Worm (Caenorhabditis elegans) whole organism, young adult: ENCODE results near the gene T16G1.6.

Source experiments
- F57A8.1 ChIP-seq: fragments of 200-800 bp; sonication (Bioruptor generic); optimal IDR thresholded peaks from 2 replicates; lab custom pipeline; 2018; ENCODE audit warnings: mild to moderate bottlenecking, missing genetic modification characterization, moderate library complexity, missing compliant biosample characterization
- nfya-2 ChIP-seq: fragments of 200-800 bp; sonication (Bioruptor generic); IDR thresholded peaks from 2 replicates; pipeline ENCODE4 v1.3.6; 2022; ENCODE audit warnings: missing genetic modification reagents, missing genetic modification characterization, missing compliant biosample characterization
- pha-4 ChIP-seq: fragments of 150-350 bp; sonication (generic microtip); optimal IDR thresholded peaks from 2 replicates; lab custom pipeline; 2014; ENCODE audit warnings: missing biosample characterization, missing genetic modification reagents, missing genetic modification characterization
- zim-3 ChIP-seq: sonication (generic microtip); optimal IDR thresholded peaks from 2 replicates; lab custom pipeline; 2017; ENCODE audit warnings: mild to moderate bottlenecking, missing genetic modification characterization, moderate library complexity, missing compliant biosample characterization

ce11 chrV:12928929-12929532 is 7.9 kb downstream of the T16G1.6 start, which contains the start of gene T16G1.2:
- TF ChIP-seq F57A8.1 (GFP tag; lab: Kevin White, UChicago) (no peak), nfya-2 (GFP tag; lab: Robert Waterston, UW) (no peak), pha-4 (tag; lab: Kevin White, UChicago) (no peak), zim-3 (tag; lab: Kevin White, UChicago) (no peak)
